Fruit fly (Drosophila melanogaster): ENCODE results near the gene tap.

DNA sequence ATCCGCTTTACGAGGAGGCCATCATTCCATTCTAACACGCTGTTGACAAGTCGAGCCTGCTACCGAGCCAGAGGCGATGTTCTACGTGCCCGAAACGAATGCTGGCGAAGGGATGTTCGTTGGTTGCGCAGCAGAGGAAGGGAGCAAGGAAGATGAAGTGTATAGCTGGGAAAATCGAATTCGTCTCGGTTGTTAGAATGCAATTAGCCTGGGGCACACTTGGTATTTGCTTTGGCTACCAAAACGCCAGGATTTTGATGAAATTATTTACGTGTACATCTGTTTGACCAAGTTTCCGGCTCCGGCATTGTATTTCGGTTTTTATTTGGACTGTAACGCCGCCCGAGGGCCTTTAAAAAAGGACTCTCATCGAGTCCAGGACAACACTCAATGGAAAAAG lies 2.1 kb upstream of the tap start:
- no peak for TF ChIP-seq insv (optimal IDR thresholded peaks at IDR 0.05)
- no peak for TF ChIP-seq psq (optimal IDR thresholded peaks at IDR 0.05)
- TF ChIP-seq Myc (optimal IDR thresholded peaks at IDR 0.05): no peak
- no peak for TF ChIP-seq h (optimal IDR thresholded peaks at IDR 0.05)
- no peak for TF ChIP-seq ttk (optimal IDR thresholded peaks at IDR 0.05)
- no peak for TF ChIP-seq Sin3A (optimal IDR thresholded peaks at IDR 0.05)
